Fruit fly (Drosophila melanogaster): Measurements from ENCODE around the gene Tsp86D.

Gene Tsp86D

DNA sequence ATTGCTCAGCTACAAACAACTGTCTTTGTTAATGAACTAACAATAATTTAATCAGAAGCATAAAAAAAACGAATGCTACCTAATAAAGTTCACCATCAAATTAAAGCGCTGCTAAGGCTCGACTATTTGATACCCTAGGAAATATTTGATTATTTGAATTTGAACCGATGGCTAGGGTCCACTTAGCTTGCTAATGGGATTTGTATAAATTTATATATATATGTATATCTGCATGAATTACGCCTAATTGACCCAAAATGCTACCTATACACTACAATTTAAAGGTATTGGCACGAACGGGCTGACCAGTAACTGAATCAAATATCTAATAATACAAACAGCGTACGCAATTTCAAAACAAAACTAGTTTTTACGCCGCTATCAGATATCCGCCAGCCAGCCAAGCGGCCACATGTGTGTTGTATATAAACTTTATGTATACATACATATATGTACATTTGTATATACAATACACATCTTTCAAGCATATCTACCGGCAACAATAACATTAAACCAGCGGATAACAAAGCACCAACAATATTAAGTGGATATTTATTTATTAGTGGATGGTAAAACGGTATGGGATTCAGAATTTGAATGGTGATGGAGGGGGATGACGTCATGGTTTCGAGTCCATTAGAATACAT is 15.6 kb downstream of the Tsp86D start (continued):
- TF ChIP-seq CG9797 (GFP tag; optimal IDR thresholded peaks at IDR 0.05) (no peak), CG17328 (GFP tag; IDR thresholded peaks at IDR 0.05) (peak; percentile 52), fd3F (GFP tag; optimal IDR thresholded peaks at IDR 0.05) (peak; percentile 63), Six4 (GFP tag; optimal IDR thresholded peaks at IDR 0.05) (peak; percentile 2), CG1832 (GFP tag; optimal IDR thresholded peaks at IDR 0.05) (no peak), hth (optimal IDR thresholded peaks at IDR 0.05) (no peak), pita (GFP tag; optimal IDR thresholded peaks at IDR 0.05) (no peak), gfzf (GFP tag; optimal IDR thresholded peaks at IDR 0.05) (no peak), bowl (GFP tag; IDR thresholded peaks at IDR 0.05) (peak; percentile 64; the same call in 1 of the 2 replicates), CG17912 (GFP tag; optimal IDR thresholded peaks at IDR 0.05) (no peak), hkb (optimal IDR thresholded peaks at IDR 0.05) (no peak), hkb (GFP tag; IDR thresholded peaks at IDR 0.05) (peak; percentile 91), NFAT (GFP tag; IDR thresholded peaks at IDR 0.05) (peak; percentile 87), CG17829 (tag; optimal IDR thresholded peaks at IDR 0.05) (peak; percentile 66), CG4282 (GFP tag; optimal IDR thresholded peaks at IDR 0.05) (no peak), Hr3 (GFP tag; optimal IDR thresholded peaks at IDR 0.05) (peak; percentile 27), odd (GFP tag; optimal IDR thresholded peaks at IDR 0.05) (peak; percentile 45), mam (GFP tag; optimal IDR thresholded peaks at IDR 0.05) (peak; percentile 48), Hmr (GFP tag; optimal IDR thresholded peaks at IDR 0.05) (peak; percentile 77), CG7745 (tag; optimal IDR thresholded peaks at IDR 0.05) (no peak), nmo (GFP tag; optimal IDR thresholded peaks at IDR 0.05) (peak; percentile 78), gro (GFP tag; optimal IDR thresholded peaks at IDR 0.05) (peak; percentile 25), CG30403 (GFP tag; optimal IDR thresholded peaks at IDR 0.05) (peak; percentile 62), Dll (GFP tag; IDR thresholded peaks at IDR 0.05; ENCODE audit: partially characterized antibody) (no peak), NK7.1 (GFP tag; optimal IDR thresholded peaks at IDR 0.05) (no peak), eyg (GFP tag; optimal IDR thresholded peaks at IDR 0.05) (no peak), CG18599 (GFP tag; optimal IDR thresholded peaks at IDR 0.05) (peak; percentile 86), GATAe (GFP tag; conservative IDR thresholded peaks at IDR 0.05) (peak; percentile 12; the same call in 1 of the 2 replicates), sens-2 (GFP tag; IDR thresholded peaks at IDR 0.05) (peak; percentile 59; the same call in 1 of the 2 replicates), CG1024 (GFP tag; IDR thresholded peaks at IDR 0.05) (peak; percentile 65; the same call in 1 of the 2 replicates), CG7372 (GFP tag; IDR thresholded peaks at IDR 0.05) (peak; percentile 74), wor (GFP tag; IDR thresholded peaks at IDR 0.05) (no peak), fu2 (GFP tag; optimal IDR thresholded peaks at IDR 0.05) (no peak), tin (GFP tag; optimal IDR thresholded peaks at IDR 0.05) (peak; percentile 18), nau (GFP tag; optimal IDR thresholded peaks at IDR 0.05) (peak; percentile 20), tio (GFP tag; optimal IDR thresholded peaks at IDR 0.05) (no peak), gem (tag; optimal IDR thresholded peaks at IDR 0.05) (peak; percentile 83), pum (GFP tag; optimal IDR thresholded peaks at IDR 0.05) (no peak), Neu2 (GFP tag; optimal IDR thresholded peaks at IDR 0.05; ENCODE audit: borderline replicate concordance) (no peak), CG18619 (GFP tag; optimal IDR thresholded peaks at IDR 0.05) (peak; percentile 49), ind (GFP tag; optimal IDR thresholded peaks at IDR 0.05) (peak; percentile 65), YL-1 (GFP tag; optimal IDR thresholded peaks at IDR 0.05) (no peak), gcm2 (GFP tag; optimal IDR thresholded peaks at IDR 0.05) (no peak), CG8944 (GFP tag; optimal IDR thresholded peaks at IDR 0.05) (no peak), C15 (GFP tag; IDR thresholded peaks at IDR 0.05) (0 out of 3 replicates have a peak, but pooled peaks have one; percentile 61), rib (GFP tag; IDR thresholded peaks at IDR 0.05) (peak; percentile 84), CG10654 (GFP tag; optimal IDR thresholded peaks at IDR 0.05) (peak; percentile 31), dm (GFP tag; optimal IDR thresholded peaks at IDR 0.05) (no peak), Elba2 (GFP tag; optimal IDR thresholded peaks at IDR 0.05) (no peak), CG16813 (GFP tag; IDR thresholded peaks at IDR 0.05; ENCODE audit: partially characterized antibody) (no peak), Gug (GFP tag; IDR thresholded peaks at IDR 0.05) (peak; percentile 66; the same call in 3 of the 4 replicates)

Measured in whole organism, embryonic.